Worm (Caenorhabditis elegans): Measurements from ENCODE around the gene pfd-1.

DNA sequence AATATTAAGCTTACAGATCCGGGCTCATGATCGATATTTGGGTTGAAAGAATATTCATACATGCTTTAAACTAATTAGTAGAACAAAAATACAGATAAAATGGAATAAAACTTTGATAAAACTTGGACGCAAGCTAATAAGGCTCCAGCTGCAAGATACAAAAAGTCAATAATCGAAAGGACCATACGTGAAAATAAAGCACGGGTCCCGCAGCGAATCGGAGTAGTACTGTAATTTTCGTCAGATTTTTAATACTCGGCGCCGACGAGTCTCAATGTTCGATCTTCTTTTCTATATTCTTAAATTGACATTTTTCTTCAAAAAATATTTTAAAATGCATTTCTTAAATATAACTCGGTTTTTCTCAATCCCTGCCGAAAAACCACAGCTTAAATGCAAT is 25.2 kb upstream of the pfd-1 start, which contains the start of gene spo-11:
- no peak for TF ChIP-seq ZK546.5 (tag; optimal IDR thresholded peaks at IDR 0.05)
- no peak for TF ChIP-seq fkh-10 (GFP tag; optimal IDR thresholded peaks at IDR 0.05)
- TF ChIP-seq elt-1 (tag; optimal IDR thresholded peaks at IDR 0.05), result no peak
- TF ChIP-seq nfya-1 (tag; optimal IDR thresholded peaks at IDR 0.05; ENCODE audit: insufficient read depth), result no peak

Data from whole organism, L3 larva.